Fruit fly (Drosophila melanogaster): ENCODE results near the gene ko.

The ko gene

DNA sequence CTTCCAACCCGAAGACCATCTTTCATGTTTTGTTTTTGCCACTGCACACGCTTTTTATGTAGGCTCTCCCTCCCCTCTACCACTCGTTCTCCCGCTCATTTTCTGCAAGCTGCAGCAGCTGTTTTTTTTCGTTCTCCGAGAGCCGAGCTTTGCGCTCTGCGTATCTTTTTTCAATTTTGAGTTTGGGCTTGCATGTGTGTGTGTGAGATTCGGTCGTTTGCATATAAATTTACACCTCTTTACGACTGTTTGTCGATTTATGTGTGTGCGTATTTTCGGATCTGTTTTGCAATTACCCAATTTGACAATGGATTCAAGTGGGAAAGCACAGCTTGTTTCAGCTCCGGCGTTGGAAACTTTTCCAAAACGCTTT, 73.4 kb downstream of the ko start:
- TF ChIP-seq CG1620 (GFP tag; optimal IDR thresholded peaks at IDR 0.05): no peak
- peak; percentile 47 for TF ChIP-seq tj (GFP tag; optimal IDR thresholded peaks at IDR 0.05)

DNA sequence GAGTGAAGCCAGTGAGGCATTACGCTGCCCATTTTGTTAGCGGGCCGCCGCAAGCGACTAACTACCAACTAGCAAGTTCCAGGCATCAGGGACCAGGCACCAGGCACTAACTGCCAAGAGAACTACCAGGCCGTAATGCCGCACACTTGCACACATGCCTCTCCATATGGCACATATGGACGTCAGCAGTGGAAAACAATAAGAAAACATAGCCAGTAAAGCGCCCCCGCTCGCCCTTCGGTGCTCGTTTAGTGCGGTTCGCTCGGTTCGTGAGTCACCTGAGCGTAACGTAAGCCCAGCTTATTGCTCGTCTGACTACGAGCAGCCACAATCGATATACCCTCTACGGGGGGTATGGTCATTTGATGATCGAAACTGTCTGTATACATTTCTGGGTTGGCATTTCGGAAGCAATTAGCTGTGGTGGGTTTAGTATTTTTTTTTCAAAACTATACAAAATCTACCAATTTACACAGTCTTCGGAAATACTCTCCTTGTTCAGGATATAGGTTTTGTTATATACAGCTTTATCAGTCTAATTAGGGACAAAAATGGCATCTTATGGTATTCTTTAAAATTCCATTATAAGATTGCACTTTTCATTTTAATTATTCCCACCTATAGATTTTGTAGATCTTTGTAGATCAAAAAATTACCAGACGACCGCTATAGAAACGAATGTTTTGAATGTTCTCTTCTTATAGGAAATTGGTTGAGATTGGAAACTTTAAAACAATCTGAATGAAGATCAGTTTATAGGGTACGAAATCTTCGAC, 74.0 kb downstream of the ko start:
- no peak for TF ChIP-seq CG12768 (GFP tag; optimal IDR thresholded peaks at IDR 0.05)
- TF ChIP-seq CG5204 (GFP tag; optimal IDR thresholded peaks at IDR 0.05): peak; percentile 61
- TF ChIP-seq CG7045 (GFP tag; optimal IDR thresholded peaks at IDR 0.05): peak; percentile 1
- peak; percentile 31 for TF ChIP-seq CG11617 (GFP tag; optimal IDR thresholded peaks at IDR 0.05)
- no peak for TF ChIP-seq CG1620 (GFP tag; optimal IDR thresholded peaks at IDR 0.05)
- TF ChIP-seq kay (GFP tag; ENCODE audit: borderline replicate concordance): peak; percentile 58
- no peak for TF ChIP-seq Mnt (GFP tag; optimal IDR thresholded peaks at IDR 0.05)
- TF ChIP-seq Crg-1 (GFP tag; optimal IDR thresholded peaks at IDR 0.05): no peak
- no peak for TF ChIP-seq CG33017 (tag; optimal IDR thresholded peaks at IDR 0.05)
- peak; percentile 25 for TF ChIP-seq bab1 (GFP tag; optimal IDR thresholded peaks at IDR 0.05)
- TF ChIP-seq pad (GFP tag; optimal IDR thresholded peaks at IDR 0.05): no peak
- TF ChIP-seq cnc (optimal IDR thresholded peaks at IDR 0.05): no peak
- TF ChIP-seq cic (GFP tag; optimal IDR thresholded peaks at IDR 0.05): peak; percentile 9
- TF ChIP-seq CG7101 (tag; optimal IDR thresholded peaks at IDR 0.05): peak; percentile 24
- no peak for TF ChIP-seq tj (GFP tag; optimal IDR thresholded peaks at IDR 0.05)
- no peak for TF ChIP-seq Hr96 (GFP tag; optimal IDR thresholded peaks at IDR 0.05)
- no peak for TF ChIP-seq CG14711 (tag; optimal IDR thresholded peaks at IDR 0.05)
- TF ChIP-seq ovo (GFP tag; optimal IDR thresholded peaks at IDR 0.05): no peak
- no peak for TF ChIP-seq Clk (GFP tag; optimal IDR thresholded peaks at IDR 0.05)
- peak; percentile 21 for TF ChIP-seq toe (GFP tag; optimal IDR thresholded peaks at IDR 0.05)

DNA sequence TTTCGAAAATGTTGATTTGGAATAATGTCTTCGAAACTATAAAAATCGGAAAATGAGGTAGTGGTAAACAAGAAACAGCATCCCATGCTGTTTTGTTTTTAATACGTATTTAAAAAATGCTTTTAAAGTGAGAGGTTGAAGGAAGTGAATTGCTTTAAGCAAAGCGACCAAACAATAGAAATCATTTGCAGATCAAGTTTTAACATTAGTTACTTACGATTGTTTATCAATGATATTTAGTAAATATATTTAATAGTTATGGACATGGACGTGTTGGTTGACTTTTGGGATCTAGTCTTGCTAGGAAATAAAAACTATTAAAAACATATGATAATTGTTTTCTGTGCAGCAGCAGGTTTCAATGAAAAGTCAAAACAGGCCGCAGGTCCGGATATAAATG, 74.7 kb downstream of the ko start:
- TF ChIP-seq kay (GFP tag; ENCODE audit: borderline replicate concordance) (peak; percentile 87), CG33017 (tag; optimal IDR thresholded peaks at IDR 0.05) (no peak)

DNA sequence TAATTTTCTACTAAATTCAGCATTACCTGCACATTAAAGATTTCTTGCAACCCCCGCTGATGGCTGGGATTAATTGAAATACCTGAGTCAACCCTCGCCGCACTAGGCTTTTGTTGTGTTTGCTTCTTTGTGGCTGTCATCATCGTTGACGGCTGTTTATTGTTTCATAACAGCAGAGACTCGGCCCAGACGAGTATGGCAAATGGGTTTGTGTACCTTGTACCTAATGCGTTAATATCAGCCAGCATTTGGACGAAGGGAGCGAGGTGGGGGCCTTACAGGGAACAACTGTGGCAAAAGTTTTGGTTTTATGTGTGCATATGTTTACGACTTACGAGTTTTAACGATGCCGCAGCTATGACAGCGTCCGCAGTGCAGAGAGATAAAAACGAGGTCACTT, 75.1 kb downstream of the ko start:
- TF ChIP-seq pad (GFP tag; optimal IDR thresholded peaks at IDR 0.05): no peak
- TF ChIP-seq cnc (optimal IDR thresholded peaks at IDR 0.05): no peak
- TF ChIP-seq CG5204 (GFP tag; optimal IDR thresholded peaks at IDR 0.05): no peak
- peak; percentile 59 for TF ChIP-seq CG12768 (GFP tag; optimal IDR thresholded peaks at IDR 0.05)

DNA sequence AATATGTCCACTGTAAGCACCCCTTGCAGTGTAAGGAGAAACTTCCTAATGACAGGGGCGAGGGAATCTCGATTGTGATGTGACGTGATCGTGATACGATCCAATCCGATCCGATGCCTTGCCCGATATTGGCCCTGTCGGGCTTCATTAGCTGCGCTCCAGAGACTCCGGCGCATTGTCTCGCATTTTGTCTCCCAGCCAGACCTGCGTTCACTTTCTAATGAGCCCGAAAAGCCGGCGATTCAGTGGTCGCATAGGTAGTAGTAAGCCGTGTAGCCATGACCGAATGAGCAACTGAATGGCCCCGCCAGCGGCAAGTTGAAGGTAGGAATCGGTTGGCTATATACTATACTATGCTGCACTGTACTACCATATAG, 76.1 kb downstream of the ko start:
- TF ChIP-seq kay (GFP tag; ENCODE audit: borderline replicate concordance): no peak
- TF ChIP-seq Crg-1 (GFP tag; optimal IDR thresholded peaks at IDR 0.05): no peak
- TF ChIP-seq CG1620 (GFP tag; optimal IDR thresholded peaks at IDR 0.05): no peak
- no peak for TF ChIP-seq Mnt (GFP tag; optimal IDR thresholded peaks at IDR 0.05)
- TF ChIP-seq CG14711 (tag; optimal IDR thresholded peaks at IDR 0.05): no peak
- TF ChIP-seq bab1 (GFP tag; optimal IDR thresholded peaks at IDR 0.05): no peak
- no peak for TF ChIP-seq Clk (GFP tag; optimal IDR thresholded peaks at IDR 0.05)
- no peak for TF ChIP-seq CG7045 (GFP tag; optimal IDR thresholded peaks at IDR 0.05)
- TF ChIP-seq Hr96 (GFP tag; optimal IDR thresholded peaks at IDR 0.05): no peak
- no peak for TF ChIP-seq tj (GFP tag; optimal IDR thresholded peaks at IDR 0.05)
- TF ChIP-seq CG33017 (tag; optimal IDR thresholded peaks at IDR 0.05): no peak
- no peak for TF ChIP-seq toe (GFP tag; optimal IDR thresholded peaks at IDR 0.05)
- TF ChIP-seq ovo (GFP tag; optimal IDR thresholded peaks at IDR 0.05): no peak

DNA sequence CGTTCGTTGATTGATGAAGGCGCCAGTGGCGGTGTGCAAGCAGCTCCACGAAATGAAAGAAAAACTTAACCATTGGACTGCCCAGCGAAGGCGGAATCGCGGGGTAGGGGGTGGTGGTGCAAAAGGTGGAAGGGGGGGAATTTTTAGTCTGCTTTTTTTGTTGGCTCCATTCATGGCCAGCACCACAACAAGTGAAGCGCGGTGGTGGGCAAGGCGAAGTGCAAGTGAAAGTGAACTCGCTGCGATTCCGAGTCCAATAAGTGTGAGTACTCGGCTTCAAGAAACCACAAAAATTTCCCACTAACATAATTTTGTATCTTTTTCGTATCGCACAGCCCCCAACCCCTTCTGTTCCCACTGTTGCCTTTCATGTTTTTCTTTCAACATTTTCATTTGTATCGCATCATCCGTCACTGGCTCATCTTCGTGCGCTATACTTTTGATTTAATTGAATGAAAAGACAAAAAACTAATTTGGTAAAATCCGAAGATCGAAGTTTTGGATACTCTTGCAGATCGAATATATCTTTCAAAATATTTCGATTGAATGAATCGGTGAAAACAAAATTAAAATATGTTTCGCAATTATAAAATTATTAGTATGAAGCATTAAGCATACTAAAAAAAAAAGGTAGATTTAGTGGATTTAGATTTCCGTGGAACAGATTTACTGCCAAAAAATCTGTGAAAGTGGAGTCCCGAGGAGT, 76.6 kb downstream of the ko start:
- no peak for TF ChIP-seq CG7045 (GFP tag; optimal IDR thresholded peaks at IDR 0.05)
- TF ChIP-seq CG33017 (tag; optimal IDR thresholded peaks at IDR 0.05): no peak
- TF ChIP-seq CG12768 (GFP tag; optimal IDR thresholded peaks at IDR 0.05): no peak
- no peak for TF ChIP-seq bab1 (GFP tag; optimal IDR thresholded peaks at IDR 0.05)
- TF ChIP-seq cic (GFP tag; optimal IDR thresholded peaks at IDR 0.05): no peak
- no peak for TF ChIP-seq tj (GFP tag; optimal IDR thresholded peaks at IDR 0.05)
- no peak for TF ChIP-seq Hr96 (GFP tag; optimal IDR thresholded peaks at IDR 0.05)
- TF ChIP-seq CG5204 (GFP tag; optimal IDR thresholded peaks at IDR 0.05): no peak
- no peak for TF ChIP-seq toe (GFP tag; optimal IDR thresholded peaks at IDR 0.05)
- TF ChIP-seq ovo (GFP tag; optimal IDR thresholded peaks at IDR 0.05): no peak
- TF ChIP-seq pad (GFP tag; optimal IDR thresholded peaks at IDR 0.05): no peak
- no peak for TF ChIP-seq CG14711 (tag; optimal IDR thresholded peaks at IDR 0.05)
- no peak for TF ChIP-seq CG11617 (GFP tag; optimal IDR thresholded peaks at IDR 0.05)
- no peak for TF ChIP-seq cnc (optimal IDR thresholded peaks at IDR 0.05)

DNA sequence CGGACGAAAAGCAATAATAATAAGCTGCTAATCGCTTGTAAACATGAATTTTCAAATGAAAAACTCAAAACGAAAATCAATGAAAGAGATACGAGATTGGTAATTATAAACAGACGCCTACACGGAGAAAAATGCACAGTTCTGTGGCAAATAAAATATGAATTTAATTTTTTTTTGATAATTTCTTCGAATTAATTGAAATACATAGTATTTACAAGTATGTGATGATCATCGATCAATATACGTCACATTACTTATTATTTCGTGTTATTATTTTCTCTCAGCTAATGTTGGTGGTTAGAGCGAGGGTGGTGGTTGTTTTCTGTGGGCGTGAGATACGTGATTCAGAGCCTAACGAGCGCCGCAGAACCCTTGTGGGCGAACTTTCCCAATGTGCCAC, 77.2 kb downstream of the ko start:
- TF ChIP-seq CG7045 (GFP tag; optimal IDR thresholded peaks at IDR 0.05) (no peak), kay (GFP tag; ENCODE audit: borderline replicate concordance) (peak; percentile 48), CG12768 (GFP tag; optimal IDR thresholded peaks at IDR 0.05) (no peak), Crg-1 (GFP tag; optimal IDR thresholded peaks at IDR 0.05) (no peak), CG14711 (tag; optimal IDR thresholded peaks at IDR 0.05) (no peak), cnc (optimal IDR thresholded peaks at IDR 0.05) (no peak), CG1620 (GFP tag; optimal IDR thresholded peaks at IDR 0.05) (no peak), tj (GFP tag; optimal IDR thresholded peaks at IDR 0.05) (no peak)
